Worm (Caenorhabditis elegans): ENCODE data around the gene fbxa-5.

- TF ChIP-seq klf-2 (GFP tag; conservative IDR thresholded peaks at IDR 0.05) (no peak), flt-1 (GFP tag; IDR thresholded peaks at IDR 0.05) (no peak), T22C8.4 (GFP tag; IDR thresholded peaks at IDR 0.05) (no peak), ztf-29 (GFP tag; IDR thresholded peaks at IDR 0.05) (no peak), cog-1 (tag; optimal IDR thresholded peaks at IDR 0.05) (no peak), tab-1 (GFP tag; IDR thresholded peaks at IDR 0.05) (no peak), ref-1 (GFP tag; conservative IDR thresholded peaks at IDR 0.05) (no peak), ztf-23 (GFP tag; IDR thresholded peaks at IDR 0.05) (no peak), med-1 (GFP tag; optimal IDR thresholded peaks at IDR 0.05; ENCODE audit: insufficient read depth) (no peak)
These were observed 9.2 kb upstream of the fbxa-5 start, which contains the start of gene fbxa-25 for ce11 chrIII:1349313-1349712.

All from whole organism, midembryonic.